Worm (Caenorhabditis elegans): ENCODE measurements around the gene T02G5.15.

T02G5.15 gene

DNA sequence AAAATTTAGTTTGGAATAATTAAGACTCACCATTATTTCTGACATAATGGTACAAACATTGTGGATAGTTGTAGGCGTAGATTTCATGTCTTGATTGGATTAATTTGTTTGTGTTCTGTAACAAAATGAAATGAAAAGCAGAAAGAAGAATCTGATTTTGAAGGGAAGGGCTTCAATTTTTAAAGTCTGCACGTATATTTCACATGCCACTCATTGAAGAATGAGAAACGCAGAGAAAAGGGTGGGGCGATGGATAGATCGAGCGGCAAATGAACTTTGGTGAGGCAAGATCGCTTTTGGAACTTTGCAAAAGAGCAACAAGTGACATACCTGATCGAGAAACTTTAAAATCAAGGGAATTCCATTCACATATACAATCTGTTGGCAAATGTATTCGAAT, 18.2 kb downstream of the T02G5.15 start:
- no peak for TF ChIP-seq lsl-1 (GFP tag; optimal IDR thresholded peaks at IDR 0.05)
- TF ChIP-seq nhr-80 (tag; optimal IDR thresholded peaks at IDR 0.05) = peak; percentile 30
- no peak for TF ChIP-seq K12H6.12 (tag; optimal IDR thresholded peaks at IDR 0.05)

DNA sequence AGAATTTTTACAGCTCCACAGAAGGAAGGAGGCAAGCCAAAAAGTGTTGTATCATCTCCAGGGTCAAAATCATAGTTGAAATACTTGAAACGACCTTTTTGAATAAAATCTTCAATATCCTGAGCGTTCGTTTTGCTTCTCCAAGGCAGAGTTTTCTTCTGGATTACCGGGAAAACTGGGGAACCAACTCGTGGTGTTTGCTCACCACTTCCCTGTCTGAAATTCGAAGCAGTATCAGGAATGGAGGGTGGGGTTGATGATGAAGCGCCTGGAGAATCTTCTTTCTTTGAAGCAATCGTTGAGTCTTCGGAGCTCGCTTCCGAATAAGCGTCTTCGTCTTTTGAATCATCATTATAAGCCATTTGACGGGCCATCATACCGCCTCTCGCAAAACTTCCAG, 19.0 kb downstream of the T02G5.15 start:
- TF ChIP-seq Y95B8A.8 (GFP tag; IDR thresholded peaks at IDR 0.05) = no peak
- no peak for TF ChIP-seq aptf-3 (GFP tag; IDR thresholded peaks at IDR 0.05)
- TF ChIP-seq bed-1 (GFP tag; IDR thresholded peaks at IDR 0.05) = no peak
- no peak for TF ChIP-seq nhr-120 (GFP tag; IDR thresholded peaks at IDR 0.05)
- TF ChIP-seq ceh-40 (GFP tag; IDR thresholded peaks at IDR 0.05) = no peak

DNA sequence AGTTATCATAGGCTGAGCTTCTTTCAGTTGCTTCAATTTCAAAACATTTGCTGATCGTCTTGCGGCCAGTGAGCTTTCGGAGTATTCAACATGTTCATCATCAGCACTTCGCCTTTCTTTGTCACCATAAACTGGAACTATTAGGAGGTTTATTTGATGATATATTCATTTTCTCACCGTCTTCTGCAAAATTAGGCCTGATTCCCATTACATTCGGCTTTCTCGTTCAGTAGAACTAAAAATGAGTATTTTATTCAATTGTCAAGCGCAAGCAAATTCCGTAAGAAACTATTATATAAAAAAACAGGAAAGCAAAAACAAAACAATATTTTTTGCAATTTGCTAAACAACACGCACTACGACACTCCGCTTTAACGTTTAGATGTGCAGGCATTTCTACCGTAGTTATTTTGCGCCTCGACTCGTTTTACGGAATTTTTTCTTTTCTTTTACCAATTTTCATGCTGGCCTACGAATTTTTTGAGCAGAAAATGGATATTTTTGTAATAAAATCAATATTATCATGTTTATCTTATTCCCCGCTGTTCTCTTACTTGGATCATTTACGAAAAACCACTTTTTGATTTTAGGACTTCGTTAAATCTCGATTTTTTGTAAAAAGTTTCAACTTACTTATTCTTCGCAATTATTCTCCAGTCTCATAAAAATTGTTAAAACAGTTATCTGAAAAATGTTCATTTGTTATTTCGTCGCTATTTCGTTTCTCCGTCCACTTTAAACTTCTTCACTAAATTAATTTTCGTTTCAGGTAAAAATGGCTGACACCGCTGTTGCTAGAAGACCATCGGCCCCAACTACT, 20.9 kb downstream of the T02G5.15 start, which contains the start of the genes farl-11 and rpl-33:
Gene farl-11, minus strand, starts transcription at position 242 of the 820 bp plus-strand sequence.
Gene rpl-33, plus strand, starts transcription at position 770 of the 820 bp plus-strand sequence.
- TF ChIP-seq lin-54 (GFP tag; optimal IDR thresholded peaks at IDR 0.05) (peak; percentile 31), rec-8 (tag; optimal IDR thresholded peaks at IDR 0.05) (no peak), ztf-28 (GFP tag; IDR thresholded peaks at IDR 0.05) (no peak), nhr-120 (GFP tag; IDR thresholded peaks at IDR 0.05) (no peak), dox-1 (GFP tag; IDR thresholded peaks at IDR 0.05) (0 out of 2 replicates have a peak, but pooled peaks have one; percentile 16), ztf-22 (GFP tag; optimal IDR thresholded peaks at IDR 0.05) (no peak), lin-40 (tag; optimal IDR thresholded peaks at IDR 0.05) (peak; percentile 25), aptf-3 (GFP tag; IDR thresholded peaks at IDR 0.05) (no peak), efl-1 (GFP tag; optimal IDR thresholded peaks at IDR 0.05) (peak; percentile 18), ceh-27 (GFP tag; optimal IDR thresholded peaks at IDR 0.05) (peak; percentile 25), hlh-12 (tag; optimal IDR thresholded peaks at IDR 0.05) (no peak), tbp1 (GFP tag; optimal IDR thresholded peaks at IDR 0.05) (peak; percentile 29), madf-6 (GFP tag; IDR thresholded peaks at IDR 0.05) (0 out of 2 replicates have a peak, but pooled peaks have one; percentile 12), F57A8.1 (GFP tag; optimal IDR thresholded peaks at IDR 0.05) (no peak), K12H6.12 (tag; optimal IDR thresholded peaks at IDR 0.05) (peak; percentile 56), ztf-3 (GFP tag; optimal IDR thresholded peaks at IDR 0.05) (no peak), aptf-2 (GFP tag; conservative IDR thresholded peaks at IDR 0.05) (0 out of 2 replicates have a peak, but pooled peaks have one; percentile 33), zfh-2 (GFP tag; conservative IDR thresholded peaks at IDR 0.05) (no peak), dpl-1 (GFP tag; optimal IDR thresholded peaks at IDR 0.05) (no peak), sea-2 (GFP tag; IDR thresholded peaks at IDR 0.05) (no peak), tbx-9 (tag; optimal IDR thresholded peaks at IDR 0.05; ENCODE audit: borderline replicate concordance) (no peak), nfya-1 (tag; optimal IDR thresholded peaks at IDR 0.05; ENCODE audit: borderline replicate concordance, insufficient read depth) (no peak), chd-7 (tag; optimal IDR thresholded peaks at IDR 0.05) (no peak), mcd-1 (GFP tag; IDR thresholded peaks at IDR 0.05) (peak; percentile 50), pha-4 (tag; optimal IDR thresholded peaks at IDR 0.05) (peak; percentile 76), ZK185.1 (tag; optimal IDR thresholded peaks at IDR 0.05; ENCODE audit: poor library complexity, severe bottlenecking) (peak; percentile 37), rcor-1 (GFP tag; IDR thresholded peaks at IDR 0.05) (no peak), egl-44 (GFP tag; IDR thresholded peaks at IDR 0.05) (no peak), hmg-20 (GFP tag; IDR thresholded peaks at IDR 0.05) (no peak), madf-8 (GFP tag; conservative IDR thresholded peaks at IDR 0.05) (no peak), attf-5 (GFP tag; optimal IDR thresholded peaks at IDR 0.05) (peak; percentile 72), attf-3 (GFP tag; conservative IDR thresholded peaks at IDR 0.05) (peak; percentile 99), nhr-90 (tag; optimal IDR thresholded peaks at IDR 0.05) (no peak), F22D6.2 (tag; optimal IDR thresholded peaks at IDR 0.05) (no peak), ztf-18 (tag; optimal IDR thresholded peaks at IDR 0.05) (peak; percentile 43), snpc-4 (GFP tag; optimal IDR thresholded peaks at IDR 0.05) (no peak), snpc-4 (tag; optimal IDR thresholded peaks at IDR 0.05) (peak in 3 of 4 experiments; percentile 33 to 65 (median 33)), lin-35 (GFP tag; optimal IDR thresholded peaks at IDR 0.05) (peak in 1 of 3 experiments; percentile 51)
